Fruit fly (Drosophila melanogaster) whole organism, embryonic: ENCODE results near the gene CG33281.

Experiments used
- Adf1 ChIP-seq: fragments of 200-800 bp; sonication (Bioruptor generic); IDR thresholded peaks from 2 replicates; pipeline ENCODE4 v1.3.6; 2022; ENCODE audit warnings: missing biosample characterization, missing genetic modification characterization
- Atf3 ChIP-seq: fragments of 200-800 bp; sonication (Bioruptor generic); optimal IDR thresholded peaks from 3 replicates; lab custom pipeline; 2016; ENCODE audit warnings: missing biosample characterization, missing genetic modification characterization
- CG10543 ChIP-seq: fragments of 200-800 bp; sonication (Bioruptor generic); optimal IDR thresholded peaks from 3 replicates; lab custom pipeline; 2017; ENCODE audit warnings: missing biosample characterization, mild to moderate bottlenecking, missing genetic modification characterization, moderate library complexity
- CG11696 ChIP-seq: fragments of 200-800 bp; sonication (Bioruptor generic); IDR thresholded peaks from 2 replicates; pipeline ENCODE4 v1.3.6; 2022; ENCODE audit warnings: missing biosample characterization, missing genetic modification characterization
- CG13775 ChIP-seq: fragments of 200-800 bp; sonication (Bioruptor generic); optimal IDR thresholded peaks from 3 replicates; lab custom pipeline; 2017; ENCODE audit warnings: missing biosample characterization, mild to moderate bottlenecking, missing genetic modification characterization
- CG14667 ChIP-seq: fragments of 200-800 bp; sonication (Bioruptor generic); IDR thresholded peaks from 2 replicates; pipeline ENCODE4 v1.3.6; 2022; ENCODE audit warnings: missing biosample characterization, missing genetic modification characterization
- CG15073 ChIP-seq: fragments of 200-800 bp; sonication (Bioruptor generic); optimal IDR thresholded peaks from 2 replicates; lab custom pipeline; 2016; ENCODE audit warnings: missing biosample characterization, missing genetic modification characterization
- CG15514 ChIP-seq: fragments of 200-800 bp; sonication (Bioruptor generic); optimal IDR thresholded peaks from 3 replicates; lab custom pipeline; 2017; ENCODE audit warnings: missing biosample characterization, missing genetic modification characterization, mild to moderate bottlenecking, moderate library complexity, missing genetic modification reagents
- CG17186 ChIP-seq: fragments of 200-800 bp; sonication (Bioruptor generic); optimal IDR thresholded peaks from 3 replicates; lab custom pipeline; 2017; ENCODE audit warnings: missing biosample characterization, missing genetic modification reagents, missing genetic modification characterization
- CG18599 ChIP-seq: fragments of 200-800 bp; sonication (Bioruptor generic); optimal IDR thresholded peaks from 3 replicates; lab custom pipeline; 2017; ENCODE audit warnings: missing biosample characterization, missing genetic modification characterization, mild to moderate bottlenecking, moderate library complexity, missing genetic modification reagents
- CG2202 ChIP-seq: fragments of 200-800 bp; sonication (Bioruptor generic); optimal IDR thresholded peaks from 2 replicates; lab custom pipeline; 2018; ENCODE audit warnings: missing biosample characterization, mild to moderate bottlenecking, missing genetic modification characterization
- CG31365 ChIP-seq: fragments of 200-800 bp; sonication (Bioruptor generic); optimal IDR thresholded peaks from 2 replicates; lab custom pipeline; 2018; ENCODE audit warnings: missing biosample characterization, mild to moderate bottlenecking, missing genetic modification characterization
- CG3281 ChIP-seq: fragments of 200-800 bp; sonication (Bioruptor generic); optimal IDR thresholded peaks from 3 replicates; lab custom pipeline; 2017; ENCODE audit warnings: missing biosample characterization, mild to moderate bottlenecking, missing genetic modification characterization
- CG34376 ChIP-seq: fragments of 200-800 bp; sonication (Bioruptor generic); optimal IDR thresholded peaks from 2 replicates; lab custom pipeline; 2018; ENCODE audit warnings: missing biosample characterization, mild to moderate bottlenecking, missing genetic modification characterization
- CG3995 ChIP-seq: fragments of 200-800 bp; sonication (Bioruptor generic); optimal IDR thresholded peaks from 3 replicates; lab custom pipeline; 2016; ENCODE audit warnings: missing biosample characterization, missing genetic modification characterization
- CG5180 ChIP-seq: fragments of 200-800 bp; sonication (Bioruptor generic); optimal IDR thresholded peaks from 3 replicates; lab custom pipeline; 2017; ENCODE audit warnings: missing biosample characterization, missing genetic modification characterization, mild to moderate bottlenecking, moderate library complexity, missing genetic modification reagents
- CG6765 ChIP-seq: fragments of 200-800 bp; sonication (Bioruptor generic); optimal IDR thresholded peaks from 3 replicates; lab custom pipeline; 2017; ENCODE audit warnings: missing biosample characterization, mild to moderate bottlenecking, missing genetic modification characterization
- CG8944 ChIP-seq: fragments of 200-800 bp; sonication (Bioruptor generic); optimal IDR thresholded peaks from 3 replicates; lab custom pipeline; 2016; ENCODE audit warnings: missing biosample characterization, missing genetic modification characterization
- Doc2 ChIP-seq: fragments of 200-800 bp; sonication (Bioruptor generic); IDR thresholded peaks from 2 replicates; pipeline ENCODE4 v1.3.6; 2022; ENCODE audit warnings: missing biosample characterization, missing genetic modification characterization
- Fer1 ChIP-seq: fragments of 200-800 bp; sonication (Bioruptor generic); optimal IDR thresholded peaks from 2 replicates; lab custom pipeline; 2017; ENCODE audit warnings: missing biosample characterization, mild to moderate bottlenecking, missing genetic modification characterization
- GATAe ChIP-seq: fragments of 200-800 bp; sonication (Bioruptor generic); conservative IDR thresholded peaks from 2 replicates; pipeline ENCODE4 v1.3.6; 2022; ENCODE audit warnings: missing biosample characterization, missing genetic modification characterization
- Hey ChIP-seq: fragments of 200-800 bp; sonication (Bioruptor generic); optimal IDR thresholded peaks from 3 replicates; lab custom pipeline; 2018; ENCODE audit warnings: missing biosample characterization, mild to moderate bottlenecking, missing genetic modification characterization
- HmgZ ChIP-seq: fragments of 200-800 bp; sonication (Bioruptor generic); optimal IDR thresholded peaks from 2 replicates; lab custom pipeline; 2018; ENCODE audit warnings: missing biosample characterization, mild to moderate bottlenecking, missing genetic modification characterization
- Hr78 ChIP-seq, 2 experiments: fragments of 200-800 bp in 1 of 2; fragments of >200 bp in 1 of 2; sonication (Bioruptor generic) in 1 of 2; optimal IDR thresholded peaks; 2 replicates each; lab custom pipeline; 2017 to 2019; ENCODE audit warnings: missing biosample characterization in 2 of 2, missing genetic modification characterization in 2 of 2, mild to moderate bottlenecking in 1 of 2, moderate library complexity in 1 of 2
- Med ChIP-seq: fragments of 200-800 bp; sonication (Bioruptor generic); peaks from one replicate; lab custom pipeline; 2016; ENCODE audit warnings: missing biosample characterization, missing genetic modification characterization, mild to moderate bottlenecking, inconsistent platforms, moderate library complexity
- Myb ChIP-seq: fragments of 200-800 bp; sonication (Bioruptor generic); optimal IDR thresholded peaks from 2 replicates; lab custom pipeline; 2016; ENCODE audit warnings: missing biosample characterization, missing genetic modification characterization
- NC2β ChIP-seq: fragments of 200-800 bp; sonication (Bioruptor generic); optimal IDR thresholded peaks from 2 replicates; lab custom pipeline; 2016; ENCODE audit warnings: missing biosample characterization, missing genetic modification characterization
- Sox102F ChIP-seq: fragments of 200-800 bp; sonication (Bioruptor generic); optimal IDR thresholded peaks from 2 replicates; lab custom pipeline; 2018; ENCODE audit warnings: missing biosample characterization, mild to moderate bottlenecking, missing genetic modification characterization, moderate library complexity
- Ssrp ChIP-seq: fragments of 200-800 bp; sonication (Bioruptor generic); optimal IDR thresholded peaks from 2 replicates; lab custom pipeline; 2018; ENCODE audit warnings: missing biosample characterization, mild to moderate bottlenecking, missing genetic modification characterization, moderate library complexity
- TFAM ChIP-seq: fragments of 200-800 bp; sonication (Bioruptor generic); optimal IDR thresholded peaks from 2 replicates; lab custom pipeline; 2017; ENCODE audit warnings: missing biosample characterization, missing genetic modification characterization, inconsistent platforms
- Vsx1 ChIP-seq: fragments of 200-800 bp; sonication (Bioruptor generic); optimal IDR thresholded peaks from 2 replicates; lab custom pipeline; 2017; ENCODE audit warnings: missing biosample characterization, mild to moderate bottlenecking, missing genetic modification characterization, missing genetic modification reagents
- chinmo ChIP-seq: fragments of 200-800 bp; sonication (Bioruptor generic); IDR thresholded peaks from 4 replicates; pipeline ENCODE4 v1.3.6; 2022; ENCODE audit warnings: missing biosample characterization, missing genetic modification characterization; ENCODE audit not compliant: partially characterized antibody
- cwo ChIP-seq: fragments of 200-800 bp; sonication (Bioruptor generic); optimal IDR thresholded peaks from 3 replicates; lab custom pipeline; 2017; ENCODE audit warnings: missing biosample characterization, missing genetic modification characterization, mild to moderate bottlenecking, moderate library complexity, missing genetic modification reagents
- dpn ChIP-seq, 2 experiments: fragments of 200-800 bp; sonication (Bioruptor generic); optimal IDR thresholded peaks; 3 replicates each; lab custom pipeline; 2016; ENCODE audit warnings: missing biosample characterization in 2 of 2, missing genetic modification characterization in 2 of 2
- en ChIP-seq: fragments of 200-800 bp; sonication (Bioruptor generic); optimal IDR thresholded peaks from 2 replicates; lab custom pipeline; 2016; ENCODE audit warnings: missing biosample characterization, missing genetic modification characterization
- exex ChIP-seq: fragments of 200-800 bp; sonication (Bioruptor generic); optimal IDR thresholded peaks from 4 replicates; lab custom pipeline; 2018; ENCODE audit warnings: missing biosample characterization, mild to moderate bottlenecking, missing genetic modification characterization, moderate library complexity
- fd3F ChIP-seq: fragments of 200-800 bp; sonication (Bioruptor generic); optimal IDR thresholded peaks from 2 replicates; lab custom pipeline; 2018; ENCODE audit warnings: missing biosample characterization, mild to moderate bottlenecking, missing genetic modification characterization, moderate library complexity
- fru ChIP-seq: fragments of >200 bp; optimal IDR thresholded peaks from 2 replicates; lab custom pipeline; 2017
- grn ChIP-seq: fragments of 200-800 bp; sonication (Bioruptor generic); optimal IDR thresholded peaks from 3 replicates; lab custom pipeline; 2017; ENCODE audit warnings: missing biosample characterization, missing genetic modification characterization
- gro ChIP-seq: fragments of 200-800 bp; sonication (Bioruptor generic); optimal IDR thresholded peaks from 2 replicates; lab custom pipeline; 2016; ENCODE audit warnings: missing biosample characterization, missing genetic modification characterization
- ind ChIP-seq: fragments of 200-800 bp; sonication (Bioruptor generic); optimal IDR thresholded peaks from 3 replicates; lab custom pipeline; 2016; ENCODE audit warnings: missing biosample characterization, missing genetic modification characterization
- kay ChIP-seq: fragments of 200-800 bp; sonication (Bioruptor generic); optimal IDR thresholded peaks from 2 replicates; lab custom pipeline; 2016; ENCODE audit warnings: missing biosample characterization, missing genetic modification characterization
- knrl ChIP-seq: fragments of 200-800 bp; sonication (Bioruptor generic); IDR thresholded peaks from 3 replicates; pipeline ENCODE4 v1.3.6; 2022; ENCODE audit warnings: missing biosample characterization, missing genetic modification characterization; ENCODE audit not compliant: partially characterized antibody
- lab ChIP-seq: fragments of 200-800 bp; sonication (Bioruptor generic); optimal IDR thresholded peaks from 3 replicates; lab custom pipeline; 2017; ENCODE audit warnings: missing biosample characterization, missing genetic modification characterization, mild to moderate bottlenecking, moderate library complexity, missing genetic modification reagents
- mam ChIP-seq: fragments of 200-800 bp; sonication (Bioruptor generic); optimal IDR thresholded peaks from 3 replicates; lab custom pipeline; 2016; ENCODE audit warnings: missing biosample characterization, missing genetic modification characterization
- mirr ChIP-seq: fragments of 200-800 bp; sonication (Bioruptor generic); optimal IDR thresholded peaks from 3 replicates; lab custom pipeline; 2018; ENCODE audit warnings: missing biosample characterization, mild to moderate bottlenecking, missing genetic modification characterization
- rib ChIP-seq: fragments of 200-800 bp; sonication (Bioruptor generic); IDR thresholded peaks from 2 replicates; pipeline ENCODE4 v1.3.6; 2022; ENCODE audit warnings: missing biosample characterization, missing genetic modification characterization
- sug ChIP-seq: fragments of 200-800 bp; optimal IDR thresholded peaks from 2 replicates; lab custom pipeline; 2019; ENCODE audit warnings: missing biosample characterization, mild to moderate bottlenecking, missing genetic modification characterization, moderate library complexity
- usp ChIP-seq: fragments of >200 bp; optimal IDR thresholded peaks from 2 replicates; lab custom pipeline; 2017; ENCODE audit warnings: missing biosample characterization, missing genetic modification characterization
- vfl ChIP-seq: fragments of 200-800 bp; sonication (Bioruptor generic); optimal IDR thresholded peaks from 2 replicates; lab custom pipeline; 2016; ENCODE audit warnings: missing biosample characterization, missing genetic modification characterization

The CG33281 gene

DNA sequence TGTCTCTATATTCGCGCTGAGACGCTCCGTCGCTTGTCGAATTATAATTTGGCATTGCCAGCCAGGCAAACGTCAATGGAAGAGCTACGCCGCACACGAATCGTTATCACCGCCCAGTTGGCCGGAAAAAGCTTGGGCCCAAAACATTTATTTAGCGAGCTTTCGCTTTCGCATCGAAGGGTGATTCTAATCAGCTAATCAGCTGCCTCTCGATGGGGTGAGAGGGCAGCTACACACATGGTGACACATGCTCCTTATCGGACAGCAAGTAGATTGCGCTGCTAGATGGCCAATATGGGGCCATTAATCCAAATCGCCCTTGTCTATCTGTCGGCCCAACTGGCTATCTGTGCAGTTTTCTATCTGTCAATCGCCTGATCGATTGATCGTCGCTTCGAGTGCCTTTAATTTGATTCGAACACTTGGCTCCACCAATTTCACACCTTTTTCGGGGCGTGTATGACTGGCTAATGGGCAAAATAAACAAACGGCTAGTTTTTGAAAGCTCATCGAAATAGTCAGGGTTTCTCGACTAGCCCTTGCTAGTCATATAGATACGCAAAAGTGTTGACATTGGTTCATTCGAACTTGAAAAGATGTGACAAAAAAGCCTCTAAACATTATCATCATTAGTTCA, 42.1 kb downstream of the CG33281 start:
- TF ChIP-seq CG5180 (GFP tag; lab: Kevin White, UChicago) (peak; percentile 28), CG10543 (GFP tag; lab: Kevin White, UChicago) (peak; percentile 38), fru (lab: Kevin White, UChicago) (no peak), kay (no peak), Hr78 (GFP tag; optimal IDR thresholded peaks at IDR 0.05; lab: Kevin White, UChicago) (peak in 1 of 2 experiments; percentile 69), CG2202 (tag; lab: Kevin White, UChicago) (no peak), chinmo (GFP tag; lab: Robert Waterston, UW) (peak; percentile 78; the same call in 1 of the 4 replicates), GATAe (GFP tag; lab: Robert Waterston, UW) (peak; percentile 79), Med (peak; percentile 73), knrl (GFP tag; lab: Robert Waterston, UW) (no peak), mirr (peak; percentile 86), lab (GFP tag; lab: Kevin White, UChicago) (peak; percentile 67), grn (peak; percentile 99), Sox102F (GFP tag; lab: Kevin White, UChicago) (no peak), Ssrp (tag; lab: Kevin White, UChicago) (no peak), Atf3 (GFP tag; lab: Kevin White, UChicago) (no peak), exex (peak; percentile 98), mam (no peak), CG18599 (GFP tag; lab: Kevin White, UChicago) (peak; percentile 31), TFAM (no peak), gro (peak; percentile 43), CG8944 (GFP tag; lab: Kevin White, UChicago) (no peak), Vsx1 (GFP tag; lab: Kevin White, UChicago) (peak; percentile 43), CG11696 (GFP tag; lab: Robert Waterston, UW) (no peak), Hey (tag; lab: Kevin White, UChicago) (peak; percentile 89), rib (GFP tag; lab: Robert Waterston, UW) (peak; percentile 64; the same call in 1 of the 2 replicates), cwo (GFP tag; lab: Kevin White, UChicago) (peak; percentile 61), fd3F (GFP tag; lab: Kevin White, UChicago) (no peak), CG34376 (GFP tag; lab: Kevin White, UChicago) (peak; percentile 86), CG6765 (GFP tag; lab: Kevin White, UChicago) (peak; percentile 9), CG15514 (GFP tag; lab: Kevin White, UChicago) (peak; percentile 26), HmgZ (peak; percentile 24), CG3281 (peak; percentile 11), Adf1 (GFP tag; lab: Robert Waterston, UW) (peak; percentile 21; the same call in 1 of the 2 replicates), sug (tag; lab: Kevin White, UChicago) (peak; percentile 96), Fer1 (GFP tag; lab: Kevin White, UChicago) (peak; percentile 20)

DNA sequence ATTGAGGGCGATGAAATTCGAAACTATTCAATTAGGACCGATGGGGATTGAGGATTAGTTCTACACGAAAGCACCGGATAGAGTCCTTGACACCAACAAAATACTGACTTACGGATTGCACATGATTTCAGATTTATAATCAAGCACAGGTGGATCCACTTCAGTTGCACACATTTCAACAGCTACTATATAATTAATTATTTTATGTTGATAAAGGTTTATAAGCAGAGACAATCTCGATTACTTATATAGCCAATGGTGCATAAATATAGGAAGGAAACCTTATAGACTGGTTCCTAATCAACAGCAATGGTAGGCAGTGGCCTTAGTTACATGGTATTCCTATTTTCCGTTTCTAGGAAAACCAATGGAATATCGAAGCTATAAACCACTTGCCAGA, 44.4 kb downstream of the CG33281 start:
- TF ChIP-seq Doc2 = no peak
- TF ChIP-seq ind (GFP tag; lab: Kevin White, UChicago) = no peak
- TF ChIP-seq CG15073 (GFP tag; lab: Kevin White, UChicago) = no peak
- no peak for TF ChIP-seq CG17186
- TF ChIP-seq Myb = no peak
- TF ChIP-seq usp (GFP tag; lab: Kevin White, UChicago) = no peak
- TF ChIP-seq CG13775 = no peak
- no peak for TF ChIP-seq dpn (GFP tag; optimal IDR thresholded peaks at IDR 0.05; lab: Kevin White, UChicago)
- no peak for TF ChIP-seq CG6765 (GFP tag; lab: Kevin White, UChicago)
- no peak for TF ChIP-seq en (GFP tag; lab: Kevin White, UChicago)
- no peak for TF ChIP-seq CG3995 (GFP tag; lab: Kevin White, UChicago)
- TF ChIP-seq CG14667 (GFP tag; lab: Robert Waterston, UW) = no peak
- no peak for TF ChIP-seq vfl
- TF ChIP-seq CG31365 (tag; lab: Kevin White, UChicago) = no peak
- TF ChIP-seq NC2β (GFP tag; lab: Kevin White, UChicago) = no peak
